Worm (Caenorhabditis elegans) whole organism, young adult: Measurements from ENCODE around the gene tag-293.

Experiments
- F10E7.11 ChIP-seq: sonication (generic microtip); optimal IDR thresholded peaks from 2 replicates; lab custom pipeline; 2017; ENCODE audit warnings: mild to moderate bottlenecking, missing genetic modification characterization, moderate library complexity, missing compliant biosample characterization
- F23B12.7 ChIP-seq: sonication (generic microtip); optimal IDR thresholded peaks from 2 replicates; lab custom pipeline; 2017; ENCODE audit warnings: missing genetic modification characterization, mild to moderate bottlenecking, missing compliant biosample characterization, antibody characterized with exemption, moderate library complexity; ENCODE audit not compliant: insufficient read depth
- F33H1.4 ChIP-seq: fragments of 200-800 bp; sonication (Bioruptor generic); IDR thresholded peaks from 2 replicates; pipeline ENCODE4 v1.3.6; 2022; ENCODE audit warnings: missing genetic modification reagents, missing genetic modification characterization, missing compliant biosample characterization
- F52B5.7 ChIP-seq: sonication (generic microtip); optimal IDR thresholded peaks from 2 replicates; lab custom pipeline; 2016; ENCODE audit warnings: mild to moderate bottlenecking, missing genetic modification characterization, missing compliant biosample characterization
- F57C9.4 ChIP-seq: sonication (generic microtip); optimal IDR thresholded peaks from 2 replicates; lab custom pipeline; 2017; ENCODE audit warnings: mild to moderate bottlenecking, missing genetic modification characterization, missing compliant biosample characterization
- Y95B8A.8 ChIP-seq: fragments of 200-800 bp; sonication (Bioruptor generic); IDR thresholded peaks from 2 replicates; pipeline ENCODE4 v1.3.6; 2022; ENCODE audit warnings: missing genetic modification reagents, missing genetic modification characterization, missing compliant biosample characterization
- athp-1 ChIP-seq: sonication (generic microtip); optimal IDR thresholded peaks from 2 replicates; lab custom pipeline; 2017; ENCODE audit warnings: mild to moderate bottlenecking, missing genetic modification characterization, missing compliant biosample characterization
- attf-6 ChIP-seq: fragments of 200-800 bp; sonication (Bioruptor generic); IDR thresholded peaks from 2 replicates; pipeline ENCODE4 v1.3.6; 2022; ENCODE audit warnings: missing genetic modification reagents, missing genetic modification characterization, missing compliant biosample characterization
- bed-1 ChIP-seq: fragments of 200-800 bp; sonication (Bioruptor generic); IDR thresholded peaks from 2 replicates; pipeline ENCODE4 v1.3.6; 2022; ENCODE audit warnings: missing genetic modification reagents, missing genetic modification characterization, missing compliant biosample characterization
- bed-2 ChIP-seq: fragments of 200-800 bp; sonication (Bioruptor generic); IDR thresholded peaks from 2 replicates; pipeline ENCODE4 v1.3.6; 2022; ENCODE audit warnings: missing genetic modification reagents, missing genetic modification characterization, missing compliant biosample characterization
- ccch-3 ChIP-seq: fragments of 200-800 bp; sonication (Bioruptor generic); optimal IDR thresholded peaks from 2 replicates; lab custom pipeline; 2018; ENCODE audit warnings: mild to moderate bottlenecking, missing genetic modification characterization, missing compliant biosample characterization
- cebp-1 ChIP-seq, 2 experiments: fragments of 200-800 bp in 1 of 2; sonication (Bioruptor generic) in 1 of 2; sonication (generic microtip) in 1 of 2; IDR thresholded peaks in 1 of 2; optimal IDR thresholded peaks in 1 of 2; 2 replicates each; pipeline versions ENCODE4 v1.3.6 to Lab custom; 2017 to 2022; ENCODE audit warnings: missing compliant biosample characterization in 2 of 2, missing genetic modification characterization in 2 of 2, mild to moderate bottlenecking in 1 of 2, missing genetic modification reagents in 1 of 2, moderate library complexity in 1 of 2
- ceh-100 ChIP-seq: fragments of 200-800 bp; sonication (Bioruptor generic); IDR thresholded peaks from 2 replicates; pipeline ENCODE4 v1.3.6; 2022; ENCODE audit warnings: missing genetic modification reagents, missing genetic modification characterization, missing compliant biosample characterization
- dox-1 ChIP-seq: fragments of 200-800 bp; sonication (Bioruptor generic); IDR thresholded peaks from 2 replicates; pipeline ENCODE4 v1.3.6; 2022; ENCODE audit warnings: missing genetic modification reagents, missing genetic modification characterization, missing compliant biosample characterization
- egl-18 ChIP-seq: fragments of 200-800 bp; sonication (Bioruptor generic); IDR thresholded peaks from 2 replicates; pipeline ENCODE4 v1.3.6; 2022; ENCODE audit warnings: missing genetic modification reagents, missing genetic modification characterization, missing compliant biosample characterization
- ets-4 ChIP-seq: fragments of 200-800 bp; sonication (Bioruptor generic); optimal IDR thresholded peaks from 2 replicates; lab custom pipeline; 2018; ENCODE audit warnings: mild to moderate bottlenecking, missing genetic modification characterization, missing compliant biosample characterization
- him-1 ChIP-seq: sonication (generic microtip); optimal IDR thresholded peaks from 2 replicates; lab custom pipeline; 2016; ENCODE audit warnings: missing genotype, missing genetic modification reagents, missing genetic modification characterization, missing compliant biosample characterization
- hlh-26 ChIP-seq: fragments of 200-800 bp; sonication (Bioruptor generic); conservative IDR thresholded peaks from 2 replicates; pipeline ENCODE4 v1.3.6; 2022; ENCODE audit warnings: missing genetic modification reagents, missing genetic modification characterization, missing compliant biosample characterization
- hmg-1.2 ChIP-seq: fragments of 200-800 bp; sonication (Bioruptor generic); IDR thresholded peaks from 2 replicates; pipeline ENCODE4 v1.3.6; 2022; ENCODE audit warnings: missing genetic modification reagents, missing genetic modification characterization, missing compliant biosample characterization
- hsf-1 ChIP-seq: fragments of 200-800 bp; sonication (Bioruptor generic); IDR thresholded peaks from 2 replicates; pipeline ENCODE4 v1.3.6; 2022; ENCODE audit warnings: missing genetic modification reagents, missing genetic modification characterization, missing compliant biosample characterization
- lin-40 ChIP-seq: sonication (generic microtip); optimal IDR thresholded peaks from 2 replicates; lab custom pipeline; 2016; ENCODE audit warnings: missing genetic modification characterization, mild to moderate bottlenecking, missing compliant biosample characterization, missing genotype, missing genetic modification reagents
- lsl-1 ChIP-seq: fragments of 200-800 bp; sonication (Bioruptor generic); optimal IDR thresholded peaks from 2 replicates; lab custom pipeline; 2018; ENCODE audit warnings: mild to moderate bottlenecking, missing genetic modification characterization, moderate library complexity, missing compliant biosample characterization
- madf-10 ChIP-seq: sonication (generic microtip); optimal IDR thresholded peaks from 2 replicates; lab custom pipeline; 2016; ENCODE audit warnings: mild to moderate bottlenecking, missing genetic modification characterization, missing compliant biosample characterization
- mcd-1 ChIP-seq: fragments of 200-800 bp; sonication (Bioruptor generic); IDR thresholded peaks from 2 replicates; pipeline ENCODE4 v1.3.6; 2022; ENCODE audit warnings: missing genetic modification reagents, missing genetic modification characterization, missing compliant biosample characterization
- nfya-2 ChIP-seq: fragments of 200-800 bp; sonication (Bioruptor generic); IDR thresholded peaks from 2 replicates; pipeline ENCODE4 v1.3.6; 2022; ENCODE audit warnings: missing genetic modification reagents, missing genetic modification characterization, missing compliant biosample characterization
- nhr-27 ChIP-seq: fragments of 200-800 bp; sonication (Bioruptor generic); optimal IDR thresholded peaks from 2 replicates; lab custom pipeline; 2018; ENCODE audit warnings: mild to moderate bottlenecking, missing genetic modification characterization, moderate library complexity, missing compliant biosample characterization
- pha-4 ChIP-seq: fragments of 150-350 bp; sonication (generic microtip); optimal IDR thresholded peaks from 2 replicates; lab custom pipeline; 2014; ENCODE audit warnings: missing biosample characterization, missing genetic modification reagents, missing genetic modification characterization
- snpc-1.3 ChIP-seq: sonication (generic microtip); optimal IDR thresholded peaks from 2 replicates; lab custom pipeline; 2017; ENCODE audit warnings: missing genetic modification characterization, mild to moderate bottlenecking, missing compliant biosample characterization, antibody characterized with exemption, moderate library complexity, missing genotype, missing genetic modification reagents; ENCODE audit not compliant: insufficient read depth
- snpc-3.4 ChIP-seq: sonication (generic microtip); optimal IDR thresholded peaks from 2 replicates; lab custom pipeline; 2017; ENCODE audit warnings: missing genetic modification characterization, mild to moderate bottlenecking, missing compliant biosample characterization, antibody characterized with exemption, moderate library complexity, missing genotype, missing genetic modification reagents
- sptf-2 ChIP-seq: fragments of 200-800 bp; sonication (Bioruptor generic); optimal IDR thresholded peaks from 2 replicates; lab custom pipeline; 2018; ENCODE audit warnings: mild to moderate bottlenecking, missing genetic modification characterization, missing compliant biosample characterization
- tlf-1 ChIP-seq: fragments of 200-800 bp; sonication (Bioruptor generic); optimal IDR thresholded peaks from 2 replicates; lab custom pipeline; 2018; ENCODE audit warnings: mild to moderate bottlenecking, missing genetic modification characterization, missing compliant biosample characterization
- unc-62 ChIP-seq: fragments of 150-350 bp; optimal IDR thresholded peaks from 2 replicates; lab custom pipeline; 2014; ENCODE audit warnings: missing biosample characterization, missing genetic modification reagents, missing genetic modification characterization
- xnd-1 ChIP-seq: sonication (generic microtip); optimal IDR thresholded peaks from 2 replicates; lab custom pipeline; 2016; ENCODE audit warnings: missing genotype, missing genetic modification reagents, missing genetic modification characterization, missing compliant biosample characterization
- zfh-2 ChIP-seq: fragments of 200-800 bp; sonication (Bioruptor generic); conservative IDR thresholded peaks from 2 replicates; pipeline ENCODE4 v1.3.6; 2022; ENCODE audit warnings: missing genetic modification reagents, missing genetic modification characterization, missing compliant biosample characterization
- ztf-28 ChIP-seq: fragments of 200-800 bp; sonication (Bioruptor generic); IDR thresholded peaks from 2 replicates; pipeline ENCODE4 v1.3.6; 2022; ENCODE audit warnings: missing genetic modification reagents, missing genetic modification characterization, missing compliant biosample characterization
- ztf-3 ChIP-seq: fragments of 200-800 bp; sonication (Bioruptor generic); optimal IDR thresholded peaks from 2 replicates; lab custom pipeline; 2018; ENCODE audit warnings: mild to moderate bottlenecking, missing genetic modification characterization, missing compliant biosample characterization

tag-293 gene

DNA sequence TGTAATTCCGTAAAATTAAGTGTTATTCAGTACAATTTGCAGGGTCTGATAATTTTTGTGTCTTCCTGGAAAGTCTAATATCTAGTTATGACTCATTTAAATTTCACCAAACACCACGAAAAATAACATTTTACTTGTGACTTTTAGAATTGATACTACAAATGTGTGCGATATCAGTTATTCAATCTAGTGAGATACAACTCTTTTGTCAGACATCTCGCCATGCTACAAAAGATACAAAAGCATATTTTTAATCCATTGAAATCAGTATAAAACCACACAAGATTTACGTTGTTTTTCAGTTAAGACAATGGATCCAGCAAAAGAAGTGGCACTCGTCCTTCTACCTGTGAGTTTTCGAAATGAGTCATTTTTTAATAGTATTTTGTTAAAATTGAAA lies 18.7 kb upstream of the tag-293 start, which contains the start of gene srx-56:
srx-56 (plus strand) TSS at position 301 of the 400 bp plus-strand sequence.
- TF ChIP-seq dox-1 (GFP tag; lab: Robert Waterston, UW) (no peak), tlf-1 (GFP tag; lab: Kevin White, UChicago) (no peak), egl-18 (no peak), bed-2 (GFP tag; lab: Robert Waterston, UW) (no peak), snpc-1.3 (no peak), bed-1 (GFP tag; lab: Robert Waterston, UW) (no peak), mcd-1 (GFP tag; lab: Robert Waterston, UW) (no peak), F33H1.4 (GFP tag; lab: Robert Waterston, UW) (no peak), unc-62 (no peak), F52B5.7 (tag; lab: Kevin White, UChicago) (no peak), ets-4 (no peak), ceh-100 (no peak), F23B12.7 (no peak), F10E7.11 (no peak), him-1 (no peak)

DNA sequence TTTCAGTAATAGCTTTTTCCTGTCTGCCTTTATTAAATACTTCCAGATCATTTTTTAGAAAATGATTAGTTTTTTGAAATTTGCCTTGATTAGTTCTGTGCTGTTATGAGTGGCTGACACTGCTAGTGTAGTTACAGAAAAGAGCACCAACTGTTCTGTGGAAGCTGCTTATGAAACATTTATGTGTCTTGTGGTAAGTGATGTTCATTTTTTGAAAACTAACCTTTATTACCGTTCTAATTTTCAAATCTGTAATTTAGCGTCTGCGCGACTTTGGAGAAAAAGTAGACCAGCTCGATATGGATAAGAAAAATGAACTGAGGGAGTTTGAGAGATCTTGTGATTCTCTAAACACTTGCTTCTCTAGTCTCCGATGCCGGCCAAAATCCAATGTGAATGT lies 14.2 kb upstream of the tag-293 start, which contains the start of gene srj-14:
srj-14 (plus strand) TSS at position 131 of the 400 bp plus-strand sequence.
- TF ChIP-seq F23B12.7 (no peak), pha-4 (tag; lab: Kevin White, UChicago) (no peak), him-1 (no peak), nfya-2 (GFP tag; lab: Robert Waterston, UW) (no peak), madf-10 (tag; lab: Kevin White, UChicago) (no peak), Y95B8A.8 (GFP tag; lab: Robert Waterston, UW) (no peak), athp-1 (tag; lab: Kevin White, UChicago) (no peak), lsl-1 (GFP tag; lab: Kevin White, UChicago) (no peak), cebp-1 (GFP tag; IDR thresholded peaks at IDR 0.05; lab: Robert Waterston, UW) (no peak), cebp-1 (tag; optimal IDR thresholded peaks at IDR 0.05; lab: Kevin White, UChicago) (no peak), ceh-100 (no peak)
- TF ChIP-seq, all 124 proteins: peak for 0

DNA sequence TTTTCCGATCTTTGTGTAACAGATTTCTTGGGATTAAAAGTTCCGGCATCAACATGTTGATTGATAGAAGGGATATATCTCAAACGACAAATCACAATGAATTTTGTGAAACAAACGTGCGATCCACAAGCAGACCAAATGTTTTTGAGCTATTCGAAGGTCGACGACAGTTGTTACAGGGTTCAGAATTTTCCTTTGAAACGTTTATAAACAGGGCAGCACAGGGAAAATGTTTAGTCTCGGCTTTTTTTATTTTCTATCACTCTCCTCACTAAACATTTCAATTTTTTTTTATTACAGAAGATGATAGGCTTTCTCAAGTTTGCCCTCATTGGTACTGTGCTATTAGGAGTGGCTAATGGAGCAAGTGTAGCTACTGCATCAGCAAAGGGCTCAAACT lies 9.6 kb upstream of the tag-293 start, which contains the start of gene exc-13:
exc-13 (plus strand) TSS at position 301 of the 400 bp plus-strand sequence.
- TF ChIP-seq sptf-2 (no peak), F57C9.4 (no peak), xnd-1 (no peak), F33H1.4 (GFP tag; lab: Robert Waterston, UW) (no peak), ztf-3 (GFP tag; lab: Kevin White, UChicago) (no peak), lin-40 (tag; lab: Kevin White, UChicago) (no peak), mcd-1 (GFP tag; lab: Robert Waterston, UW) (no peak), zfh-2 (GFP tag; lab: Robert Waterston, UW) (no peak), hsf-1 (GFP tag; lab: Robert Waterston, UW) (no peak), ztf-28 (GFP tag; lab: Robert Waterston, UW) (no peak), ccch-3 (GFP tag; lab: Kevin White, UChicago) (no peak), hlh-26 (GFP tag; lab: Robert Waterston, UW) (no peak), attf-6 (no peak), ceh-100 (no peak), nhr-27 (no peak), hmg-1.2 (no peak), snpc-3.4 (tag; lab: Kevin White, UChicago) (no peak)
